Worm (Caenorhabditis elegans) whole organism, mixed stage, embryonic: Measurements from ENCODE around the gene T02H6.6.

Source experiments
- blmp-1 ChIP-seq: fragments of 150-350 bp; optimal IDR thresholded peaks from 2 replicates; lab custom pipeline; 2014; ENCODE audit warnings: missing biosample characterization, missing genetic modification characterization
- ceh-43 ChIP-seq: fragments of 200-800 bp; sonication (Bioruptor generic); optimal IDR thresholded peaks from 2 replicates; lab custom pipeline; 2018; ENCODE audit warnings: mild to moderate bottlenecking, missing genetic modification characterization, moderate library complexity, missing compliant biosample characterization
- elt-3 ChIP-seq: fragments of 150-350 bp; optimal IDR thresholded peaks from 2 replicates; lab custom pipeline; 2014; ENCODE audit warnings: missing biosample characterization, missing genetic modification characterization
- lin-13 ChIP-seq: fragments of 150-350 bp; optimal IDR thresholded peaks from 2 replicates; lab custom pipeline; 2014; ENCODE audit warnings: missing biosample characterization, missing genetic modification characterization
- nhr-237 ChIP-seq: fragments of 150-350 bp; optimal IDR thresholded peaks from 2 replicates; lab custom pipeline; 2014; ENCODE audit warnings: missing biosample characterization, missing genetic modification characterization
- nhr-76 ChIP-seq: sonication (generic microtip); optimal IDR thresholded peaks from 2 replicates; lab custom pipeline; 2017; ENCODE audit warnings: missing biosample characterization, missing genetic modification characterization
- pha-4 ChIP-seq: fragments of 150-350 bp; optimal IDR thresholded peaks from 2 replicates; lab custom pipeline; 2018; ENCODE audit warnings: missing biosample characterization, missing genetic modification reagents, missing genetic modification characterization
- snpc-4 ChIP-seq: fragments of 150-350 bp; optimal IDR thresholded peaks from 2 replicates; lab custom pipeline; 2014; ENCODE audit warnings: missing biosample characterization, missing genetic modification characterization
- unc-62 ChIP-seq: fragments of 150-350 bp; optimal IDR thresholded peaks from 2 replicates; lab custom pipeline; 2014; ENCODE audit warnings: missing biosample characterization, missing genetic modification reagents, missing genetic modification characterization
- ztf-11 ChIP-seq: fragments of 150-350 bp; optimal IDR thresholded peaks from 2 replicates; lab custom pipeline; 2014; ENCODE audit warnings: missing biosample characterization, missing genetic modification characterization

ce11 chrII:667864-668263 is 15.7 kb upstream of the T02H6.6 start:
- TF ChIP-seq lin-13 (tag; lab: Kevin White, UChicago) (no peak), elt-3 (tag; lab: Kevin White, UChicago) (no peak), snpc-4 (tag; lab: Kevin White, UChicago) (no peak), ceh-43 (no peak), nhr-237 (tag; lab: Kevin White, UChicago) (no peak), blmp-1 (no peak), unc-62 (GFP tag; lab: Kevin White, UChicago) (no peak), nhr-76 (tag; lab: Kevin White, UChicago) (no peak), pha-4 (no peak), ztf-11 (tag; lab: Kevin White, UChicago) (no peak)
